Fruit fly (Drosophila melanogaster) whole organism, embryonic: Measurements from ENCODE around the gene CG8960.

Source experiments
- Asciz ChIP-seq: fragments of 200-800 bp; sonication (Bioruptor generic); optimal IDR thresholded peaks from 2 replicates; lab custom pipeline; 2017; ENCODE audit warnings: missing biosample characterization, mild to moderate bottlenecking, missing genetic modification characterization, missing genetic modification reagents
- BtbVII ChIP-seq: fragments of 200-800 bp; sonication (Bioruptor generic); optimal IDR thresholded peaks from 3 replicates; lab custom pipeline; 2017; ENCODE audit warnings: missing biosample characterization, mild to moderate bottlenecking, missing genetic modification characterization
- CG10959 ChIP-seq: fragments of 200-800 bp; sonication (Bioruptor generic); IDR thresholded peaks from 2 replicates; pipeline ENCODE4 v1.3.6; 2022; ENCODE audit warnings: missing biosample characterization, missing genetic modification characterization
- CG11398 ChIP-seq: fragments of 200-800 bp; sonication (Bioruptor generic); optimal IDR thresholded peaks from 2 replicates; lab custom pipeline; 2016; ENCODE audit warnings: missing biosample characterization, missing genetic modification characterization
- CG12391 ChIP-seq: fragments of 200-800 bp; sonication (Bioruptor generic); optimal IDR thresholded peaks from 3 replicates; lab custom pipeline; 2018; ENCODE audit warnings: missing biosample characterization, mild to moderate bottlenecking, missing genetic modification characterization, moderate library complexity
- CG15011 ChIP-seq: fragments of 200-800 bp; sonication (Bioruptor generic); optimal IDR thresholded peaks from 3 replicates; lab custom pipeline; 2018; ENCODE audit warnings: missing biosample characterization, mild to moderate bottlenecking, missing genetic modification characterization
- CG16815 ChIP-seq: fragments of 200-800 bp; sonication (Bioruptor generic); optimal IDR thresholded peaks from 3 replicates; lab custom pipeline; 2017; ENCODE audit warnings: missing biosample characterization, mild to moderate bottlenecking, missing genetic modification characterization
- CG18011 ChIP-seq: fragments of 200-800 bp; sonication (Bioruptor generic); optimal IDR thresholded peaks from 2 replicates; lab custom pipeline; 2017; ENCODE audit warnings: missing biosample characterization, missing genetic modification characterization, mild to moderate bottlenecking, moderate library complexity, missing genotype
- CG34224 ChIP-seq: fragments of 200-800 bp; sonication (Bioruptor generic); IDR thresholded peaks from 3 replicates; pipeline ENCODE4 v1.3.6; 2022; ENCODE audit warnings: missing biosample characterization, missing genetic modification characterization; ENCODE audit not compliant: partially characterized antibody
- CG4854 ChIP-seq: fragments of 200-800 bp; sonication (Bioruptor generic); optimal IDR thresholded peaks from 2 replicates; lab custom pipeline; 2016; ENCODE audit warnings: missing biosample characterization, missing genetic modification characterization, inconsistent platforms
- CG6689 ChIP-seq: fragments of 200-800 bp; sonication (Bioruptor generic); IDR thresholded peaks from 2 replicates; pipeline ENCODE4 v1.3.6; 2022; ENCODE audit warnings: missing biosample characterization, missing genetic modification characterization
- CG7928 ChIP-seq: fragments of 200-800 bp; sonication (Bioruptor generic); optimal IDR thresholded peaks from 2 replicates; lab custom pipeline; 2017; ENCODE audit warnings: missing biosample characterization, mild to moderate bottlenecking, missing genetic modification characterization
- CTCF ChIP-seq: fragments of 200-800 bp; sonication (Bioruptor generic); optimal IDR thresholded peaks from 2 replicates; lab custom pipeline; 2017; ENCODE audit warnings: missing biosample characterization, mild to moderate bottlenecking, missing genetic modification characterization, moderate library complexity
- Fer3 ChIP-seq: fragments of 200-800 bp; sonication (Bioruptor generic); optimal IDR thresholded peaks from 2 replicates; lab custom pipeline; 2018; ENCODE audit warnings: missing biosample characterization, mild to moderate bottlenecking, missing genetic modification characterization, moderate library complexity
- Hey ChIP-seq: fragments of 200-800 bp; sonication (Bioruptor generic); optimal IDR thresholded peaks from 3 replicates; lab custom pipeline; 2018; ENCODE audit warnings: missing biosample characterization, mild to moderate bottlenecking, missing genetic modification characterization
- Hmr ChIP-seq: fragments of 200-800 bp; sonication (Bioruptor generic); optimal IDR thresholded peaks from 3 replicates; lab custom pipeline; 2017; ENCODE audit warnings: mild to moderate bottlenecking, missing biosample characterization, missing genetic modification reagents, missing genetic modification characterization
- Rfx ChIP-seq: fragments of 200-800 bp; sonication (Bioruptor generic); IDR thresholded peaks from 2 replicates; pipeline ENCODE4 v1.3.6; 2022; ENCODE audit warnings: missing biosample characterization, missing genetic modification characterization
- Trl ChIP-seq, 3 experiments: fragments of >200 bp in 2 of 3; fragments of 200-800 bp in 1 of 3; sonication (Bioruptor generic) in 1 of 3; optimal IDR thresholded peaks; 2 replicates in 1 of 3; 3 replicates in 2 of 3; lab custom pipeline; 2016 to 2017; ENCODE audit warnings: missing biosample characterization in 1 of 3, missing genetic modification characterization in 1 of 3
- ase ChIP-seq: fragments of 200-800 bp; sonication (Bioruptor generic); IDR thresholded peaks from 3 replicates; pipeline ENCODE4 v1.3.6; 2022; ENCODE audit warnings: missing biosample characterization, missing genetic modification characterization
- bcd ChIP-seq: fragments of 200-800 bp; sonication (Bioruptor generic); optimal IDR thresholded peaks from 2 replicates; lab custom pipeline; 2017; ENCODE audit warnings: missing biosample characterization, mild to moderate bottlenecking, missing genetic modification characterization
- chif ChIP-seq, 2 experiments: fragments of 200-800 bp; sonication (Bioruptor generic); optimal IDR thresholded peaks; 3 replicates each; lab custom pipeline; 2016; ENCODE audit warnings: missing biosample characterization in 2 of 2, missing genetic modification characterization in 2 of 2
- corto ChIP-seq: fragments of 200-800 bp; sonication (Bioruptor generic); optimal IDR thresholded peaks from 2 replicates; lab custom pipeline; 2016; ENCODE audit warnings: missing biosample characterization, mild to moderate bottlenecking, missing genetic modification characterization, moderate library complexity
- da ChIP-seq: fragments of 200-800 bp; sonication (Bioruptor generic); optimal IDR thresholded peaks from 2 replicates; lab custom pipeline; 2016; ENCODE audit warnings: missing biosample characterization, missing genetic modification characterization
- dati ChIP-seq: fragments of 200-800 bp; sonication (Bioruptor generic); IDR thresholded peaks from 2 replicates; pipeline ENCODE4 v1.3.6; 2022; ENCODE audit warnings: missing biosample characterization, missing genetic modification characterization
- esg ChIP-seq: fragments of 200-800 bp; sonication (Bioruptor generic); conservative IDR thresholded peaks from 2 replicates; pipeline ENCODE4 v1.3.6; 2022; ENCODE audit warnings: missing biosample characterization, missing genetic modification characterization
- eyg ChIP-seq: fragments of 200-800 bp; sonication (Bioruptor generic); optimal IDR thresholded peaks from 3 replicates; lab custom pipeline; 2016; ENCODE audit warnings: missing biosample characterization, missing genetic modification characterization
- fd3F ChIP-seq: fragments of 200-800 bp; sonication (Bioruptor generic); optimal IDR thresholded peaks from 2 replicates; lab custom pipeline; 2018; ENCODE audit warnings: missing biosample characterization, mild to moderate bottlenecking, missing genetic modification characterization, moderate library complexity
- hkb ChIP-seq, 2 experiments: fragments of 200-800 bp in 1 of 2; fragments of >200 bp in 1 of 2; sonication (Bioruptor generic) in 1 of 2; IDR thresholded peaks in 1 of 2; optimal IDR thresholded peaks in 1 of 2; 2 replicates each; pipeline versions ENCODE4 v1.3.6 to Lab custom; 2017 to 2022; ENCODE audit warnings: missing biosample characterization in 1 of 2, missing genetic modification characterization in 1 of 2
- kah ChIP-seq: fragments of 200-800 bp; sonication (Bioruptor generic); optimal IDR thresholded peaks from 2 replicates; lab custom pipeline; 2018; ENCODE audit warnings: missing biosample characterization, mild to moderate bottlenecking, missing genetic modification characterization
- klu ChIP-seq: fragments of 200-800 bp; sonication (Bioruptor generic); IDR thresholded peaks from 2 replicates; pipeline ENCODE4 v1.3.6; 2022; ENCODE audit warnings: missing biosample characterization, missing genetic modification characterization
- kni ChIP-seq: fragments of 200-800 bp; sonication (Bioruptor generic); optimal IDR thresholded peaks from 3 replicates; lab custom pipeline; 2017; ENCODE audit warnings: mild to moderate bottlenecking, missing biosample characterization, missing genetic modification reagents, missing genetic modification characterization
- knrl ChIP-seq: fragments of 200-800 bp; sonication (Bioruptor generic); IDR thresholded peaks from 3 replicates; pipeline ENCODE4 v1.3.6; 2022; ENCODE audit warnings: missing biosample characterization, missing genetic modification characterization; ENCODE audit not compliant: partially characterized antibody
- lov ChIP-seq, 2 experiments: fragments of 200-800 bp in 1 of 2; fragments of >200 bp in 1 of 2; sonication (Bioruptor generic) in 1 of 2; IDR thresholded peaks in 1 of 2; optimal IDR thresholded peaks in 1 of 2; 2 replicates in 1 of 2; 3 replicates in 1 of 2; pipeline versions ENCODE4 v1.3.6 to Lab custom; 2017 to 2022; ENCODE audit warnings: missing biosample characterization in 1 of 2, missing genetic modification characterization in 1 of 2
- luna ChIP-seq: fragments of 200-800 bp; sonication (Bioruptor generic); optimal IDR thresholded peaks from 2 replicates; lab custom pipeline; 2016; ENCODE audit warnings: missing biosample characterization, missing genetic modification characterization
- odd ChIP-seq: fragments of 200-800 bp; sonication (Bioruptor generic); optimal IDR thresholded peaks from 2 replicates; lab custom pipeline; 2017; ENCODE audit warnings: missing biosample characterization, mild to moderate bottlenecking, missing genetic modification characterization
- pan ChIP-seq, 4 experiments: fragments of >200 bp in 3 of 4; fragments of 200-800 bp in 1 of 4; sonication (Bioruptor generic) in 1 of 4; optimal IDR thresholded peaks in 3 of 4; IDR thresholded peaks in 1 of 4; 2 replicates each; pipeline versions ENCODE4 v1.3.6 to Lab custom; 2017 to 2022; ENCODE audit warnings: missing biosample characterization in 2 of 4, missing genetic modification characterization in 2 of 4, mixed read lengths in 1 of 4
- phol ChIP-seq: fragments of 200-800 bp; sonication (Bioruptor generic); optimal IDR thresholded peaks from 3 replicates; lab custom pipeline; 2018; ENCODE audit warnings: missing biosample characterization, mild to moderate bottlenecking, missing genetic modification characterization, moderate library complexity
- pita ChIP-seq: fragments of 200-800 bp; sonication (Bioruptor generic); optimal IDR thresholded peaks from 2 replicates; lab custom pipeline; 2017; ENCODE audit warnings: missing biosample characterization, mild to moderate bottlenecking, missing genetic modification characterization
- psq ChIP-seq: fragments of 200-800 bp; sonication (Bioruptor generic); optimal IDR thresholded peaks from 2 replicates; lab custom pipeline; 2017; ENCODE audit warnings: missing biosample characterization, missing genetic modification characterization
- row ChIP-seq: fragments of 200-800 bp; sonication (Bioruptor generic); IDR thresholded peaks from 3 replicates; pipeline ENCODE4 v1.3.6; 2022; ENCODE audit warnings: missing biosample characterization, missing genetic modification characterization
- schlank ChIP-seq: fragments of 200-800 bp; sonication (Bioruptor generic); optimal IDR thresholded peaks from 2 replicates; lab custom pipeline; 2018; ENCODE audit warnings: missing biosample characterization, mild to moderate bottlenecking, missing genetic modification characterization
- sob ChIP-seq: fragments of 200-800 bp; sonication (Bioruptor generic); IDR thresholded peaks from 2 replicates; pipeline ENCODE4 v1.3.6; 2022; ENCODE audit warnings: missing biosample characterization, missing genetic modification characterization
- stwl ChIP-seq: fragments of 200-800 bp; sonication (Bioruptor generic); optimal IDR thresholded peaks from 3 replicates; lab custom pipeline; 2018; ENCODE audit warnings: missing biosample characterization, mild to moderate bottlenecking, missing genetic modification characterization, moderate library complexity
- vnd ChIP-seq: fragments of 200-800 bp; sonication (Bioruptor generic); IDR thresholded peaks from 3 replicates; pipeline ENCODE4 v1.3.6; 2022; ENCODE audit warnings: missing biosample characterization, missing genetic modification characterization; ENCODE audit not compliant: partially characterized antibody
- vvl ChIP-seq: fragments of 200-800 bp; sonication (Bioruptor generic); IDR thresholded peaks from 2 replicates; pipeline ENCODE4 v1.3.6; 2022; ENCODE audit warnings: missing biosample characterization, missing genetic modification characterization
- zf30C ChIP-seq: fragments of 200-800 bp; sonication (Bioruptor generic); optimal IDR thresholded peaks from 3 replicates; lab custom pipeline; 2018; ENCODE audit warnings: missing biosample characterization, mild to moderate bottlenecking, missing genetic modification characterization

The CG8960 gene

DNA sequence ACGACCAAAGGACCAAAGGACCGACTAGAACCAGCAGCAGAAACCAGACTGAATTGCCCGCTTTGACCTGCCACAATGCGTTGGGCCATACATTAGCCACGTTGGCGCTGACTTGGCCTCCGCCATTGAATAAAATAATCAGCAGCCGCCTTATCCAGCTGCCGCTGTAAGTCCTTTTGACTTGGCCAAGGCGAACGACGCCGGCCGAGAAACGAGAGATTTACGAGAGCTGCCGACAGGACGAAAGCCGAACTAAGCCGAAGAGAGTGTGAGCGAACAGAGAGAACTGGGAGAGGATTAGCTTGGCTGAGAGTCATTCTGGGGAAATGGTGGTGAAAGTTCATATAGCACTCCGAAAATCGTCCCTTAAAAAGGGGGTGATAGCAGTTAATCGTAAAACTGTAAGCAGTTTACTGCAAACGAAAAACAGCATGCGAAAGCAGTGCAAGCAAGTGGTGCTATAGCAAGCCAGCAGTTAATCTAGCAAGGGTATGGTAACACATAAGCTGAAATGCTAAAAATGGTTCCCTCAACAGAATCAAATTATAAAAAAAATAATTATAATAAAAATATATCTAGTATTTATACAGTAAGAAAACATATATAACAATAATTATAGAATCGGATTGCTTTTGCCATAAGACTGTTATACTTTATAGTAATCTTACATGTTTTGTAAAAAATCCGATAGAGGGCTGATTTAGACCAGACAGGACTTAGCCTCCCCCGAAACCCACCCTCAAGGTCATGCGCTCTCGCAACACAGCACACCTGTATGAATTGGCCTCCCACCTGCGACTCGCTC, 31.8 kb downstream of the CG8960 start (continued):
- TF ChIP-seq CG4854 (GFP tag; lab: Kevin White, UChicago) (no peak), CG34224 (no peak), CG15011 (GFP tag; lab: Kevin White, UChicago) (no peak), Trl (optimal IDR thresholded peaks at IDR 0.05; lab: Kevin White, UChicago) (peak; percentile 32 to 60), Trl (GFP tag; optimal IDR thresholded peaks at IDR 0.05; lab: Kevin White, UChicago) (no peak), CTCF (peak; percentile 85), luna (GFP tag; lab: Kevin White, UChicago) (no peak), CG16815 (GFP tag; lab: Kevin White, UChicago) (no peak), vnd (GFP tag; lab: Robert Waterston, UW) (no peak), esg (GFP tag; lab: Robert Waterston, UW) (no peak), eyg (no peak), da (GFP tag; lab: Kevin White, UChicago) (no peak), lov (optimal IDR thresholded peaks at IDR 0.05; lab: Kevin White, UChicago) (no peak), lov (GFP tag; IDR thresholded peaks at IDR 0.05; lab: Robert Waterston, UW) (no peak), stwl (tag; lab: Kevin White, UChicago) (peak; percentile 5), vvl (GFP tag; lab: Robert Waterston, UW) (peak; percentile 7; the same call in 1 of the 2 replicates), zf30C (GFP tag; lab: Kevin White, UChicago) (no peak), row (GFP tag; lab: Robert Waterston, UW) (no peak)

DNA sequence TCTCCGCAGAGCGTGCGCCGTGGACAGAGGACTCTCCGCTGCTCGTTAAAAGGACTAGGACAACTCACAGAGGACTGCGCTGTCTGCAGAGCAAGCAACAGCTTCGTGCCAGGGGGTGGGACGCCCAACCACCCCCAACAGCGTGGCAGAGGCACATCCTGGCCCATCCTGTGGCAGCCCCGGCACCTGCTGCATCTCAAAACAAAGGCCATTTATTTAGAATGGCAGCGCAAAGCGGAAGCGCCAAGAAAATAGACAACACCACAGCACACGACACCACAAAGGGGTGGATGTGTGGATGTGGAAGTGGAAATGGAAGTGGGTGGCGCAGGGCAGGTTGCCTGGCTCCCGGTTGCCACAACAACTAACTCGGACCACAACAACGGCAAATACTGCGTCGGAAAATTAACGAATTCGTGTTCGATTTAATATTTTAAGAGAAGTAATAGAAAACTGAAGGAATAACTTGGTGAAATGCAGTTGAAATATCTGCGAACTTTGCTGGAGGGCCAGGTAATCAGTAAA, 32.4 kb downstream of the CG8960 start, which contains the start of gene Oseg2:
TSS of gene Oseg2 (plus strand) at position 475 of the 525 bp plus-strand sequence.
- TF ChIP-seq ase (GFP tag; lab: Robert Waterston, UW), result no peak
- no peak for TF ChIP-seq Asciz (GFP tag; lab: Kevin White, UChicago)
- no peak for TF ChIP-seq hkb (optimal IDR thresholded peaks at IDR 0.05; lab: Kevin White, UChicago)
- no peak for TF ChIP-seq hkb (GFP tag; IDR thresholded peaks at IDR 0.05; lab: Robert Waterston, UW)
- TF ChIP-seq Hey (tag; lab: Kevin White, UChicago), result peak; percentile 32
- TF ChIP-seq Fer3 (tag; lab: Kevin White, UChicago), result no peak
- no peak for TF ChIP-seq pita (GFP tag; lab: Kevin White, UChicago)
- no peak for TF ChIP-seq CG6689
- TF ChIP-seq corto, result no peak
- TF ChIP-seq CG11398 (GFP tag; lab: Kevin White, UChicago), result no peak
- no peak for TF ChIP-seq BtbVII (GFP tag; lab: Kevin White, UChicago)
- no peak for TF ChIP-seq sob (GFP tag; lab: Robert Waterston, UW)
- no peak for TF ChIP-seq dati
- no peak for TF ChIP-seq CG10959
- no peak for TF ChIP-seq CG12391 (tag; lab: Kevin White, UChicago)
- TF ChIP-seq fd3F (GFP tag; lab: Kevin White, UChicago), result no peak
- TF ChIP-seq Rfx (GFP tag; lab: Robert Waterston, UW), result peak; percentile 17; the same call in 1 of the 2 replicates
- no peak for TF ChIP-seq CTCF
- TF ChIP-seq kni (GFP tag; lab: Kevin White, UChicago), result no peak
- TF ChIP-seq CG7928 (GFP tag; lab: Kevin White, UChicago), result no peak
- no peak for TF ChIP-seq chif (GFP tag; optimal IDR thresholded peaks at IDR 0.05; lab: Kevin White, UChicago)
- TF ChIP-seq klu (GFP tag; lab: Robert Waterston, UW), result 0 out of 2 replicates have a peak, but pooled peaks have one; percentile 29
- no peak for TF ChIP-seq Hmr (GFP tag; lab: Kevin White, UChicago)
- no peak for TF ChIP-seq phol (tag; lab: Kevin White, UChicago)
- no peak for TF ChIP-seq bcd (GFP tag; lab: Kevin White, UChicago)
- no peak for TF ChIP-seq schlank
- TF ChIP-seq odd (GFP tag; lab: Kevin White, UChicago), result no peak
- peak; percentile 37 for TF ChIP-seq kah (GFP tag; lab: Kevin White, UChicago)
- TF ChIP-seq pan (optimal IDR thresholded peaks at IDR 0.05; lab: Kevin White, UChicago), result no peak
- TF ChIP-seq pan (GFP tag; optimal IDR thresholded peaks at IDR 0.05 in 1 of 2, IDR thresholded peaks at IDR 0.05 in 1 of 2), result no peak
- TF ChIP-seq knrl (GFP tag; lab: Robert Waterston, UW), result no peak
- no peak for TF ChIP-seq psq (GFP tag; lab: Kevin White, UChicago)
- no peak for TF ChIP-seq CG18011 (GFP tag; lab: Kevin White, UChicago)
